Worm (Caenorhabditis elegans) whole organism, L4/young adult: ENCODE data around the gene Y82E9BR.8.

Source experiments
- W03F9.2 ChIP-seq: fragments of 150-350 bp; optimal IDR thresholded peaks from 2 replicates; lab custom pipeline; 2014; ENCODE audit warnings: missing biosample characterization, missing genetic modification characterization
- him-1 ChIP-seq: sonication (generic microtip); optimal IDR thresholded peaks from 2 replicates; lab custom pipeline; 2016; ENCODE audit warnings: missing genotype, missing genetic modification reagents, missing genetic modification characterization, missing compliant biosample characterization

ce11 chrIII:1388274-1389058, 30.6 kb upstream of the Y82E9BR.8 start, which contains the start of gene pals-20:
- TF ChIP-seq W03F9.2, result no peak
- TF ChIP-seq him-1 (tag; lab: Kevin White, UChicago), result no peak
